ENCODE assay signal across 1 fruit fly cellular context in genomic region chrX:10463056-10463710, dm6.
TF ChIP-seq lines count a peak whose summit lies in the region.

No protein-coding gene starts in this region.

TF ChIP-seq in whole organism, embryonic, 481 proteins besides CTCF, POLR2A, EP300 and RAD21 (continued from another document and continues in another):
- no peak for TF ChIP-seq CG7963 (GFP tag; IDR thresholded peaks at IDR 0.05; lab: Robert Waterston, UW; ENCODE audit: partially characterized antibody)
- TF ChIP-seq ara (GFP tag; IDR thresholded peaks at IDR 0.05; lab: Robert Waterston, UW) = no peak
- TF ChIP-seq CG10431 (GFP tag; optimal IDR thresholded peaks at IDR 0.05; lab: Kevin White, UChicago) = no peak
- TF ChIP-seq peb (GFP tag; IDR thresholded peaks at IDR 0.05; lab: Robert Waterston, UW) = no peak
- TF ChIP-seq CG18011 (GFP tag; optimal IDR thresholded peaks at IDR 0.05; lab: Kevin White, UChicago) = no peak
- no peak for TF ChIP-seq sim (GFP tag; IDR thresholded peaks at IDR 0.05; lab: Robert Waterston, UW)
- no peak for TF ChIP-seq tgo (GFP tag; IDR thresholded peaks at IDR 0.05; lab: Robert Waterston, UW)
- no peak for TF ChIP-seq CG17612 (GFP tag; IDR thresholded peaks at IDR 0.05; lab: Robert Waterston, UW)
- no peak for TF ChIP-seq ash1 (GFP tag; optimal IDR thresholded peaks at IDR 0.05; lab: Kevin White, UChicago)
- no peak for TF ChIP-seq CG12071 (GFP tag; optimal IDR thresholded peaks at IDR 0.05; lab: Kevin White, UChicago)
- TF ChIP-seq klu (GFP tag; IDR thresholded peaks at IDR 0.05; lab: Robert Waterston, UW) = no peak
- no peak for TF ChIP-seq so (GFP tag; IDR thresholded peaks at IDR 0.05; lab: Robert Waterston, UW)
- TF ChIP-seq CG15011 (GFP tag; optimal IDR thresholded peaks at IDR 0.05; lab: Kevin White, UChicago) = no peak
- TF ChIP-seq Oaz (GFP tag; IDR thresholded peaks at IDR 0.05; lab: Robert Waterston, UW) = no peak
- no peak; the same call in 1 of the 2 replicates for TF ChIP-seq ttk (GFP tag; IDR thresholded peaks at IDR 0.05; lab: Robert Waterston, UW)
- TF ChIP-seq HLHmδ (GFP tag; optimal IDR thresholded peaks at IDR 0.05; lab: Kevin White, UChicago) = no peak
- TF ChIP-seq dpn (GFP tag; optimal IDR thresholded peaks at IDR 0.05; lab: Kevin White, UChicago) = no peak
- TF ChIP-seq Side (GFP tag; optimal IDR thresholded peaks at IDR 0.05; lab: Kevin White, UChicago) = peak; percentile 12
- TF ChIP-seq Rx (GFP tag; IDR thresholded peaks at IDR 0.05; lab: Robert Waterston, UW) = no peak
- no peak for TF ChIP-seq Doc2 (GFP tag; IDR thresholded peaks at IDR 0.05; lab: Robert Waterston, UW)
- no peak for TF ChIP-seq lov (optimal IDR thresholded peaks at IDR 0.05; lab: Kevin White, UChicago)
- no peak for TF ChIP-seq lov (GFP tag; IDR thresholded peaks at IDR 0.05; lab: Robert Waterston, UW)
- TF ChIP-seq Dip3 (GFP tag; optimal IDR thresholded peaks at IDR 0.05; lab: Kevin White, UChicago) = no peak
- TF ChIP-seq Mrtf (GFP tag; IDR thresholded peaks at IDR 0.05; lab: Robert Waterston, UW) = no peak
- no peak for TF ChIP-seq tin (GFP tag; optimal IDR thresholded peaks at IDR 0.05; lab: Kevin White, UChicago)
- TF ChIP-seq CG7745 (tag; optimal IDR thresholded peaks at IDR 0.05; lab: Kevin White, UChicago) = no peak
- TF ChIP-seq TFAM (GFP tag; optimal IDR thresholded peaks at IDR 0.05; lab: Kevin White, UChicago) = no peak
- TF ChIP-seq tup (GFP tag; optimal IDR thresholded peaks at IDR 0.05; lab: Kevin White, UChicago) = no peak
- no peak for TF ChIP-seq chm (GFP tag; IDR thresholded peaks at IDR 0.05; lab: Robert Waterston, UW)
- no peak for TF ChIP-seq br (optimal IDR thresholded peaks at IDR 0.05; lab: Kevin White, UChicago)
- TF ChIP-seq Hr51 (GFP tag; optimal IDR thresholded peaks at IDR 0.05; lab: Kevin White, UChicago) = no peak
- TF ChIP-seq ci (GFP tag; IDR thresholded peaks at IDR 0.05; lab: Robert Waterston, UW) = peak; percentile 56; the same call in 1 of the 3 replicates
- no peak for TF ChIP-seq slou (GFP tag; optimal IDR thresholded peaks at IDR 0.05; lab: Kevin White, UChicago)
- TF ChIP-seq tio (GFP tag; optimal IDR thresholded peaks at IDR 0.05; lab: Kevin White, UChicago) = no peak
- TF ChIP-seq CoRest (tag; optimal IDR thresholded peaks at IDR 0.05; lab: Kevin White, UChicago) = peak; percentile 45
- no peak for TF ChIP-seq gsb (GFP tag; IDR thresholded peaks at IDR 0.05; lab: Robert Waterston, UW)
- no peak for TF ChIP-seq pho (GFP tag; optimal IDR thresholded peaks at IDR 0.05; lab: Kevin White, UChicago)
- peak; percentile 71; the same call in 2 of the 3 replicates for TF ChIP-seq Opbp (GFP tag; IDR thresholded peaks at IDR 0.05; lab: Robert Waterston, UW; ENCODE audit: partially characterized antibody)
- no peak for TF ChIP-seq emc (GFP tag; optimal IDR thresholded peaks at IDR 0.05; lab: Kevin White, UChicago)
- no peak for TF ChIP-seq CG3995 (GFP tag; optimal IDR thresholded peaks at IDR 0.05; lab: Kevin White, UChicago)
- peak; percentile 28 for TF ChIP-seq Lhr (GFP tag; optimal IDR thresholded peaks at IDR 0.05; lab: Kevin White, UChicago)
- TF ChIP-seq CG11085 (GFP tag; IDR thresholded peaks at IDR 0.05; lab: Robert Waterston, UW) = no peak
- no peak for TF ChIP-seq gcm2 (GFP tag; optimal IDR thresholded peaks at IDR 0.05; lab: Kevin White, UChicago)
- 0 out of 3 replicates have a peak, but pooled peaks have one; percentile 41 for TF ChIP-seq CG14860 (GFP tag; IDR thresholded peaks at IDR 0.05; lab: Robert Waterston, UW; ENCODE audit: partially characterized antibody)
- peak; percentile 51 for TF ChIP-seq vvl (GFP tag; IDR thresholded peaks at IDR 0.05; lab: Robert Waterston, UW)
- peak; percentile 14 for TF ChIP-seq CG17829 (tag; optimal IDR thresholded peaks at IDR 0.05; lab: Kevin White, UChicago)
- TF ChIP-seq CG10209 (GFP tag; optimal IDR thresholded peaks at IDR 0.05; lab: Kevin White, UChicago) = no peak
- peak; percentile 59 for TF ChIP-seq amos (GFP tag; IDR thresholded peaks at IDR 0.05; lab: Robert Waterston, UW; ENCODE audit: partially characterized antibody)
- peak; percentile 28 for TF ChIP-seq CG2120 (GFP tag; optimal IDR thresholded peaks at IDR 0.05; lab: Kevin White, UChicago)
- TF ChIP-seq hbn (GFP tag; IDR thresholded peaks at IDR 0.05; lab: Robert Waterston, UW; ENCODE audit: partially characterized antibody) = peak; percentile 29; the same call in 1 of the 2 replicates
- no peak for TF ChIP-seq CG13424 (tag; optimal IDR thresholded peaks at IDR 0.05; lab: Kevin White, UChicago)
- no peak for TF ChIP-seq pfk (GFP tag; optimal IDR thresholded peaks at IDR 0.05; lab: Kevin White, UChicago)
- no peak for TF ChIP-seq org-1 (GFP tag; optimal IDR thresholded peaks at IDR 0.05; lab: Kevin White, UChicago)
- no peak for TF ChIP-seq Xbp1 (GFP tag; optimal IDR thresholded peaks at IDR 0.05; lab: Kevin White, UChicago)
- no peak for TF ChIP-seq cad (GFP tag; optimal IDR thresholded peaks at IDR 0.05; lab: Kevin White, UChicago)
- no peak for TF ChIP-seq pan (optimal IDR thresholded peaks at IDR 0.05; lab: Kevin White, UChicago)
- no peak for TF ChIP-seq pan (GFP tag; optimal IDR thresholded peaks at IDR 0.05 in 1 of 2, IDR thresholded peaks at IDR 0.05 in 1 of 2)
- peak; percentile 84 for TF ChIP-seq trem (tag; optimal IDR thresholded peaks at IDR 0.05; lab: Kevin White, UChicago)
- no peak for TF ChIP-seq twi (tag; optimal IDR thresholded peaks at IDR 0.05; lab: Kevin White, UChicago)
- no peak for TF ChIP-seq CG17802 (tag; optimal IDR thresholded peaks at IDR 0.05; lab: Kevin White, UChicago)
- TF ChIP-seq Poxn (GFP tag; IDR thresholded peaks at IDR 0.05; lab: Robert Waterston, UW) = no peak
- no peak for TF ChIP-seq ken (GFP tag; IDR thresholded peaks at IDR 0.05; lab: Robert Waterston, UW)
- TF ChIP-seq CG6689 (GFP tag; IDR thresholded peaks at IDR 0.05; lab: Robert Waterston, UW) = no peak
- TF ChIP-seq CG10462 (GFP tag; optimal IDR thresholded peaks at IDR 0.05; lab: Kevin White, UChicago) = no peak
- no peak for TF ChIP-seq fd96Cb (tag; optimal IDR thresholded peaks at IDR 0.05; lab: Kevin White, UChicago)
- TF ChIP-seq Sry-δ (GFP tag; optimal IDR thresholded peaks at IDR 0.05; lab: Kevin White, UChicago) = peak; percentile 64
- no peak for TF ChIP-seq Dad (GFP tag; optimal IDR thresholded peaks at IDR 0.05; lab: Kevin White, UChicago)
- no peak for TF ChIP-seq nom (GFP tag; optimal IDR thresholded peaks at IDR 0.05; lab: Kevin White, UChicago)
- TF ChIP-seq gt (GFP tag; IDR thresholded peaks at IDR 0.05; lab: Robert Waterston, UW) = no peak
- no peak for TF ChIP-seq CG2875 (GFP tag; optimal IDR thresholded peaks at IDR 0.05; lab: Kevin White, UChicago)
- TF ChIP-seq cato (GFP tag; optimal IDR thresholded peaks at IDR 0.05; lab: Kevin White, UChicago; ENCODE audit: borderline replicate concordance) = no peak
- TF ChIP-seq sqz (GFP tag; optimal IDR thresholded peaks at IDR 0.05; lab: Kevin White, UChicago) = no peak
- TF ChIP-seq CG31388 (GFP tag; optimal IDR thresholded peaks at IDR 0.05; lab: Kevin White, UChicago) = no peak
- TF ChIP-seq hkb (optimal IDR thresholded peaks at IDR 0.05; lab: Kevin White, UChicago) = no peak
- no peak for TF ChIP-seq hkb (GFP tag; IDR thresholded peaks at IDR 0.05; lab: Robert Waterston, UW)
- TF ChIP-seq da (GFP tag; optimal IDR thresholded peaks at IDR 0.05; lab: Kevin White, UChicago) = no peak
- no peak for TF ChIP-seq CG3726 (GFP tag; IDR thresholded peaks at IDR 0.05; lab: Robert Waterston, UW)
- TF ChIP-seq eyg (GFP tag; optimal IDR thresholded peaks at IDR 0.05; lab: Kevin White, UChicago) = no peak
- no peak for TF ChIP-seq Ravus (GFP tag; IDR thresholded peaks at IDR 0.05; lab: Robert Waterston, UW)
- TF ChIP-seq vnd (GFP tag; IDR thresholded peaks at IDR 0.05; lab: Robert Waterston, UW; ENCODE audit: partially characterized antibody) = no peak
- TF ChIP-seq CG13123 (GFP tag; optimal IDR thresholded peaks at IDR 0.05; lab: Kevin White, UChicago) = no peak
- TF ChIP-seq CG11504 (tag; optimal IDR thresholded peaks at IDR 0.05; lab: Kevin White, UChicago) = no peak
- TF ChIP-seq her (GFP tag; optimal IDR thresholded peaks at IDR 0.05; lab: Kevin White, UChicago) = peak; percentile 44
- TF ChIP-seq Dref (GFP tag; IDR thresholded peaks at IDR 0.05; lab: Robert Waterston, UW) = peak; percentile 88
- TF ChIP-seq Eip74EF (GFP tag; optimal IDR thresholded peaks at IDR 0.05; lab: Kevin White, UChicago) = no peak
- no peak for TF ChIP-seq CG4730 (GFP tag; IDR thresholded peaks at IDR 0.05; lab: Robert Waterston, UW)
- TF ChIP-seq bcd (GFP tag; optimal IDR thresholded peaks at IDR 0.05; lab: Kevin White, UChicago) = no peak
- TF ChIP-seq CG7271 (tag; optimal IDR thresholded peaks at IDR 0.05; lab: Kevin White, UChicago) = no peak
- TF ChIP-seq Fer2 (tag; optimal IDR thresholded peaks at IDR 0.05; lab: Kevin White, UChicago) = no peak
- TF ChIP-seq caup (GFP tag; optimal IDR thresholded peaks at IDR 0.05; lab: Kevin White, UChicago; ENCODE audit: severe bottlenecking) = no peak
- TF ChIP-seq CG8478 (optimal IDR thresholded peaks at IDR 0.05; lab: Kevin White, UChicago) = no peak
- TF ChIP-seq CG3065 (GFP tag; optimal IDR thresholded peaks at IDR 0.05; lab: Kevin White, UChicago) = no peak
- TF ChIP-seq Adf1 (GFP tag; IDR thresholded peaks at IDR 0.05; lab: Robert Waterston, UW) = no peak; the same call in 1 of the 2 replicates
- TF ChIP-seq D19A (tag; optimal IDR thresholded peaks at IDR 0.05; lab: Kevin White, UChicago) = no peak
- TF ChIP-seq CG30020 (tag; optimal IDR thresholded peaks at IDR 0.05; lab: Kevin White, UChicago) = no peak
- TF ChIP-seq Abd-B (GFP tag; optimal IDR thresholded peaks at IDR 0.05; lab: Kevin White, UChicago) = no peak
- TF ChIP-seq Myb (GFP tag; optimal IDR thresholded peaks at IDR 0.05; lab: Kevin White, UChicago) = peak; percentile 47
- no peak for TF ChIP-seq CG3838 (GFP tag; optimal IDR thresholded peaks at IDR 0.05; lab: Kevin White, UChicago)
- no peak for TF ChIP-seq prd (optimal IDR thresholded peaks at IDR 0.05; lab: Kevin White, UChicago)
- no peak for TF ChIP-seq prd (GFP tag; IDR thresholded peaks at IDR 0.05; lab: Robert Waterston, UW)
- no peak for TF ChIP-seq CG10959 (GFP tag; IDR thresholded peaks at IDR 0.05; lab: Robert Waterston, UW)
- TF ChIP-seq CG13894 (tag; optimal IDR thresholded peaks at IDR 0.05; lab: Kevin White, UChicago) = no peak
- TF ChIP-seq CrebB (tag; optimal IDR thresholded peaks at IDR 0.05; lab: Kevin White, UChicago) = no peak
- TF ChIP-seq CG3407 (GFP tag; optimal IDR thresholded peaks at IDR 0.05; lab: Kevin White, UChicago) = no peak
- TF ChIP-seq CG12744 (GFP tag; optimal IDR thresholded peaks at IDR 0.05; lab: Kevin White, UChicago) = no peak
- TF ChIP-seq CG9609 (GFP tag; optimal IDR thresholded peaks at IDR 0.05; lab: Kevin White, UChicago) = no peak
- no peak for TF ChIP-seq CG4282 (GFP tag; optimal IDR thresholded peaks at IDR 0.05; lab: Kevin White, UChicago)
- no peak for TF ChIP-seq Dip2 (GFP tag; IDR thresholded peaks at IDR 0.05; lab: Robert Waterston, UW)
- no peak for TF ChIP-seq seq (GFP tag; IDR thresholded peaks at IDR 0.05; lab: Robert Waterston, UW)
- no peak for TF ChIP-seq az2 (GFP tag; optimal IDR thresholded peaks at IDR 0.05; lab: Kevin White, UChicago)
- TF ChIP-seq Doc3 (GFP tag; IDR thresholded peaks at IDR 0.05; lab: Robert Waterston, UW; ENCODE audit: partially characterized antibody) = no peak
- TF ChIP-seq Hand (GFP tag; optimal IDR thresholded peaks at IDR 0.05; lab: Kevin White, UChicago) = no peak
- TF ChIP-seq kni (GFP tag; optimal IDR thresholded peaks at IDR 0.05; lab: Kevin White, UChicago) = no peak
- no peak for TF ChIP-seq CG13775 (GFP tag; optimal IDR thresholded peaks at IDR 0.05; lab: Kevin White, UChicago)
- no peak for TF ChIP-seq CG8281 (tag; optimal IDR thresholded peaks at IDR 0.05; lab: Kevin White, UChicago)
- TF ChIP-seq CG12391 (tag; optimal IDR thresholded peaks at IDR 0.05; lab: Kevin White, UChicago) = no peak
- no peak for TF ChIP-seq CG4360 (GFP tag; IDR thresholded peaks at IDR 0.05; lab: Robert Waterston, UW)
- no peak for TF ChIP-seq CG17568 (GFP tag; optimal IDR thresholded peaks at IDR 0.05; lab: Kevin White, UChicago)
- TF ChIP-seq Elba2 (GFP tag; optimal IDR thresholded peaks at IDR 0.05; lab: Kevin White, UChicago) = peak; percentile 35
- TF ChIP-seq Sry-β (GFP tag; optimal IDR thresholded peaks at IDR 0.05; lab: Kevin White, UChicago) = no peak
- TF ChIP-seq h (optimal IDR thresholded peaks at IDR 0.05; lab: Kevin White, UChicago) = no peak
- no peak for TF ChIP-seq CG16863 (GFP tag; optimal IDR thresholded peaks at IDR 0.05; lab: Kevin White, UChicago)
- TF ChIP-seq tna (GFP tag; IDR thresholded peaks at IDR 0.05; lab: Robert Waterston, UW; ENCODE audit: partially characterized antibody) = peak; percentile 67
- TF ChIP-seq jigr1 (GFP tag; IDR thresholded peaks at IDR 0.05; lab: Robert Waterston, UW) = no peak
- TF ChIP-seq Trl (optimal IDR thresholded peaks at IDR 0.05; lab: Kevin White, UChicago) = no peak
- peak; percentile 23 for TF ChIP-seq Trl (GFP tag; optimal IDR thresholded peaks at IDR 0.05; lab: Kevin White, UChicago)
- TF ChIP-seq CG18476 (GFP tag; optimal IDR thresholded peaks at IDR 0.05; lab: Kevin White, UChicago) = no peak
- TF ChIP-seq B-H2 (GFP tag; optimal IDR thresholded peaks at IDR 0.05; lab: Kevin White, UChicago) = no peak
- TF ChIP-seq insv (GFP tag; optimal IDR thresholded peaks at IDR 0.05; lab: Kevin White, UChicago) = peak in 1 of 2 experiments; percentile 28
- TF ChIP-seq CG3847 (GFP tag; IDR thresholded peaks at IDR 0.05; lab: Robert Waterston, UW) = peak; percentile 53
- peak; percentile 39 for TF ChIP-seq CG2712 (tag; optimal IDR thresholded peaks at IDR 0.05; lab: Kevin White, UChicago)
- TF ChIP-seq CG4328 (GFP tag; optimal IDR thresholded peaks at IDR 0.05; lab: Kevin White, UChicago) = no peak
- peak; percentile 29 for TF ChIP-seq Nf-YC (tag; optimal IDR thresholded peaks at IDR 0.05; lab: Kevin White, UChicago)
- TF ChIP-seq CG11093 (GFP tag; IDR thresholded peaks at IDR 0.05; lab: Robert Waterston, UW) = no peak
- peak; percentile 1 for TF ChIP-seq CG9727 (GFP tag; optimal IDR thresholded peaks at IDR 0.05; lab: Kevin White, UChicago)
- TF ChIP-seq CG3281 (GFP tag; optimal IDR thresholded peaks at IDR 0.05; lab: Kevin White, UChicago) = no peak
- no peak for TF ChIP-seq Hmr (GFP tag; optimal IDR thresholded peaks at IDR 0.05; lab: Kevin White, UChicago)
- TF ChIP-seq aop (GFP tag; IDR thresholded peaks at IDR 0.05; lab: Robert Waterston, UW) = no peak
- TF ChIP-seq odd (GFP tag; optimal IDR thresholded peaks at IDR 0.05; lab: Kevin White, UChicago) = no peak
